Fruit fly (Drosophila melanogaster) whole organism, adult: ENCODE results near the gene snu.

Experiments
- CG14711 ChIP-seq: fragments of 200-800 bp; sonication (Bioruptor generic); optimal IDR thresholded peaks from 2 replicates; lab custom pipeline; 2018; ENCODE audit warnings: missing biosample characterization, mild to moderate bottlenecking, missing genetic modification characterization, moderate library complexity
- Clk ChIP-seq: fragments of 200-800 bp; sonication (Bioruptor generic); optimal IDR thresholded peaks from 2 replicates; lab custom pipeline; 2017; ENCODE audit warnings: missing biosample characterization, missing genetic modification characterization
- Mnt ChIP-seq: fragments of 200-800 bp; sonication (Bioruptor generic); optimal IDR thresholded peaks from 2 replicates; lab custom pipeline; 2016; ENCODE audit warnings: missing biosample characterization, mild to moderate bottlenecking, missing genetic modification characterization
- cic ChIP-seq: fragments of 200-800 bp; sonication (Bioruptor generic); optimal IDR thresholded peaks from 2 replicates; lab custom pipeline; 2017; ENCODE audit warnings: missing biosample characterization, mild to moderate bottlenecking, missing genetic modification characterization, moderate library complexity

DNA sequence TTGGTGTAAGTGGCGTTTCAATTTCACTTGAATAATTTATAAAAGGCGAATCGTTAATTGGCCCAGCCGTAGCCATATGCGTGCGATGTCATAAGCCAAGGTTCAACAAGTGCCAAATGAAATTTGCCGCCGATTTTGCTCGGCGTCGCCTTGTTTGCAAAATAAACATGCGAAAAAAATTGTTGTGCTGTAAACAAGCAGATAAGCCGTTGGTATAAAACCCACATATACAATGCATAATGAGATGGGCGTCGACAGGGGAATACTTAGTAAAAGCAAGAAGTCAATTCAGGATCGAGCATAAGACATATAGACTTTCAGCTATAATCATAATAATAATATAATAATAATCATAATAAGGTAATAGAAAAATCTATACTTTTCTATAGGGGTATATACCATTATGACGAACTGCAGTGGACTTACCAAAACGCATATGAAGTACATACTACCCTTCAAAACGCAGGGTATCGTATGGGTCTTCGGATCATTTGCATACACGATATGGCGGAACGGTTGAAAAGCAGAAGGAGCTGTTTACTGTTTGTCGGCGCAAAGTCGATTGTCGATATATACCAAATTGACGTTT is 18.6 kb upstream of the snu start:
- TF ChIP-seq cic (GFP tag; lab: Kevin White, UChicago): no peak
- no peak for TF ChIP-seq Clk (GFP tag; lab: Kevin White, UChicago)
- TF ChIP-seq CG14711 (tag; lab: Kevin White, UChicago): no peak
- no peak for TF ChIP-seq Mnt (GFP tag; lab: Kevin White, UChicago)
